Worm (Caenorhabditis elegans): ENCODE results near the gene asg-2.

The asg-2 gene

ce11 chrX:6804405-6804804 lies 36.7 kb upstream of the asg-2 start:
- TF ChIP-seq tbx-8 (GFP tag; optimal IDR thresholded peaks at IDR 0.05) (no peak), ceh-43 (GFP tag; optimal IDR thresholded peaks at IDR 0.05) (no peak), sem-2 (GFP tag; optimal IDR thresholded peaks at IDR 0.05) (no peak), blmp-1 (tag; optimal IDR thresholded peaks at IDR 0.05) (no peak), nhr-2 (tag; optimal IDR thresholded peaks at IDR 0.05) (no peak)

- TF ChIP-seq pha-4 (tag; optimal IDR thresholded peaks at IDR 0.05) (peak; percentile 29), tbx-8 (GFP tag; optimal IDR thresholded peaks at IDR 0.05) (no peak), nhr-2 (tag; optimal IDR thresholded peaks at IDR 0.05) (no peak), nhr-237 (tag; optimal IDR thresholded peaks at IDR 0.05) (no peak), elt-3 (tag; optimal IDR thresholded peaks at IDR 0.05) (no peak), sem-2 (GFP tag; optimal IDR thresholded peaks at IDR 0.05) (no peak), cnd-1 (tag; optimal IDR thresholded peaks at IDR 0.05) (no peak), ceh-83 (GFP tag; optimal IDR thresholded peaks at IDR 0.05) (no peak), M03D4.4 (tag; optimal IDR thresholded peaks at IDR 0.05) (no peak), mab-5 (tag; optimal IDR thresholded peaks at IDR 0.05) (no peak), mep-1 (tag; optimal IDR thresholded peaks at IDR 0.05) (peak; percentile 16), ces-1 (GFP tag; optimal IDR thresholded peaks at IDR 0.05) (peak; percentile 86), nhr-28 (tag; optimal IDR thresholded peaks at IDR 0.05) (no peak), zip-8 (tag; optimal IDR thresholded peaks at IDR 0.05) (no peak), lin-13 (tag; optimal IDR thresholded peaks at IDR 0.05) (no peak), bed-3 (GFP tag; optimal IDR thresholded peaks at IDR 0.05) (no peak)
Observed at ce11 chrX:6804857-6805256, 36.2 kb upstream of the asg-2 start.

- TF ChIP-seq elt-1 (tag; optimal IDR thresholded peaks at IDR 0.05; ENCODE audit: borderline replicate concordance, insufficient read depth), result no peak
- TF ChIP-seq cnd-1 (tag; optimal IDR thresholded peaks at IDR 0.05), result no peak
- TF ChIP-seq drap-1 (GFP tag; optimal IDR thresholded peaks at IDR 0.05), result no peak
- no peak for TF ChIP-seq flh-1 (GFP tag; optimal IDR thresholded peaks at IDR 0.05)
- no peak for TF ChIP-seq ces-1 (GFP tag; optimal IDR thresholded peaks at IDR 0.05)
- TF ChIP-seq elt-3 (tag; optimal IDR thresholded peaks at IDR 0.05), result no peak
- TF ChIP-seq lin-32 (GFP tag; optimal IDR thresholded peaks at IDR 0.05), result no peak
- no peak for TF ChIP-seq mep-1 (tag; optimal IDR thresholded peaks at IDR 0.05)
- TF ChIP-seq M03D4.4 (tag; optimal IDR thresholded peaks at IDR 0.05), result no peak
- no peak for TF ChIP-seq ceh-83 (GFP tag; optimal IDR thresholded peaks at IDR 0.05)
- no peak for TF ChIP-seq nhr-76 (tag; optimal IDR thresholded peaks at IDR 0.05)
- TF ChIP-seq nhr-2 (tag; optimal IDR thresholded peaks at IDR 0.05), result no peak
- no peak for TF ChIP-seq mls-2 (tag; optimal IDR thresholded peaks at IDR 0.05)
- no peak for TF ChIP-seq nhr-237 (tag; optimal IDR thresholded peaks at IDR 0.05)
- no peak for TF ChIP-seq nhr-28 (tag; optimal IDR thresholded peaks at IDR 0.05)
Observed at ce11 chrX:6805427-6805826, 35.6 kb upstream of the asg-2 start.

ce11 chrX:6806463-6806862 lies 34.6 kb upstream of the asg-2 start, which contains the start of gene atg-2:
atg-2 (plus strand) TSS chrX:6806763.
- TF ChIP-seq unc-62 (GFP tag; optimal IDR thresholded peaks at IDR 0.05), result no peak
- TF ChIP-seq drap-1 (GFP tag; optimal IDR thresholded peaks at IDR 0.05), result peak; percentile 25
- TF ChIP-seq sptf-1 (tag; optimal IDR thresholded peaks at IDR 0.05), result no peak
- no peak for TF ChIP-seq cnd-1 (tag; optimal IDR thresholded peaks at IDR 0.05)
- TF ChIP-seq unc-120 (tag; optimal IDR thresholded peaks at IDR 0.05; ENCODE audit: poor library complexity, severe bottlenecking), result peak; percentile 8
- no peak for TF ChIP-seq ceh-39 (tag; optimal IDR thresholded peaks at IDR 0.05)
- TF ChIP-seq ham-2 (GFP tag; optimal IDR thresholded peaks at IDR 0.05), result no peak
- TF ChIP-seq nhr-28 (tag; optimal IDR thresholded peaks at IDR 0.05), result no peak
- TF ChIP-seq hlh-1 (tag; optimal IDR thresholded peaks at IDR 0.05), result peak; percentile 10
- TF ChIP-seq nhr-237 (tag; optimal IDR thresholded peaks at IDR 0.05), result no peak
- TF ChIP-seq elt-3 (tag; optimal IDR thresholded peaks at IDR 0.05), result no peak
- no peak for TF ChIP-seq lin-32 (GFP tag; optimal IDR thresholded peaks at IDR 0.05)
- no peak for TF ChIP-seq flh-1 (GFP tag; optimal IDR thresholded peaks at IDR 0.05)

- TF ChIP-seq drap-1 (GFP tag; optimal IDR thresholded peaks at IDR 0.05) (peak; percentile 22), ceh-39 (tag; optimal IDR thresholded peaks at IDR 0.05) (no peak), cnd-1 (tag; optimal IDR thresholded peaks at IDR 0.05) (peak; percentile 58), nhr-2 (tag; optimal IDR thresholded peaks at IDR 0.05) (peak; percentile 19), mls-2 (tag; optimal IDR thresholded peaks at IDR 0.05) (peak; percentile 61), nhr-12 (tag; optimal IDR thresholded peaks at IDR 0.05) (no peak)
Observed at ce11 chrX:6807137-6807861, 33.8 kb upstream of the asg-2 start.
